Fruit fly (Drosophila melanogaster): ENCODE measurements around the gene CG14777.

Gene CG14777

dm6 chrX:1464033-1464432, 1.9 kb upstream of the CG14777 start, which contains the start of gene Ns3 (continued):
- TF ChIP-seq dm (GFP tag; optimal IDR thresholded peaks at IDR 0.05) (peak; percentile 93), CG10267 (tag; optimal IDR thresholded peaks at IDR 0.05) (peak; percentile 48), knrl (GFP tag; IDR thresholded peaks at IDR 0.05; ENCODE audit: partially characterized antibody) (peak; percentile 71; the same call in 2 of the 3 replicates), p53 (GFP tag; optimal IDR thresholded peaks at IDR 0.05) (no peak), CG10147 (GFP tag; optimal IDR thresholded peaks at IDR 0.05) (no peak), zen (tag; optimal IDR thresholded peaks at IDR 0.05) (no peak), CG16863 (GFP tag; optimal IDR thresholded peaks at IDR 0.05) (no peak), CG42726 (GFP tag; IDR thresholded peaks at IDR 0.05; ENCODE audit: partially characterized antibody) (peak; percentile 71; the same call in 1 of the 2 replicates), vvl (GFP tag; IDR thresholded peaks at IDR 0.05) (peak; percentile 95), CG4730 (GFP tag; IDR thresholded peaks at IDR 0.05) (no peak), Nf-YA (GFP tag; IDR thresholded peaks at IDR 0.05) (no peak), ttk (GFP tag; IDR thresholded peaks at IDR 0.05) (no peak), fd96Cb (tag; optimal IDR thresholded peaks at IDR 0.05) (no peak), ssp (GFP tag; IDR thresholded peaks at IDR 0.05) (no peak), Rx (GFP tag; IDR thresholded peaks at IDR 0.05) (no peak), scrt (GFP tag; optimal IDR thresholded peaks at IDR 0.05) (no peak), mirr (GFP tag; optimal IDR thresholded peaks at IDR 0.05) (no peak), Aef1 (GFP tag; IDR thresholded peaks at IDR 0.05) (no peak), CG1602 (GFP tag; optimal IDR thresholded peaks at IDR 0.05) (no peak), CG33557 (GFP tag; optimal IDR thresholded peaks at IDR 0.05) (no peak), CG4854 (GFP tag; optimal IDR thresholded peaks at IDR 0.05) (no peak), Lhr (GFP tag; optimal IDR thresholded peaks at IDR 0.05) (no peak), CkIIα-i1 (GFP tag; IDR thresholded peaks at IDR 0.05) (no peak), CG4404 (GFP tag; IDR thresholded peaks at IDR 0.05) (no peak), Gug (GFP tag; IDR thresholded peaks at IDR 0.05) (no peak), CG14710 (tag; optimal IDR thresholded peaks at IDR 0.05) (peak; percentile 50), gro (GFP tag; optimal IDR thresholded peaks at IDR 0.05) (peak; percentile 10), CG31388 (GFP tag; optimal IDR thresholded peaks at IDR 0.05) (no peak), Trl (optimal IDR thresholded peaks at IDR 0.05) (no peak), Trl (GFP tag; optimal IDR thresholded peaks at IDR 0.05) (no peak), tin (GFP tag; optimal IDR thresholded peaks at IDR 0.05) (no peak), sim (GFP tag; IDR thresholded peaks at IDR 0.05) (no peak), CG30431 (GFP tag; optimal IDR thresholded peaks at IDR 0.05) (no peak), CG13287 (GFP tag; IDR thresholded peaks at IDR 0.05; ENCODE audit: partially characterized antibody) (peak; percentile 95), CG1647 (GFP tag; optimal IDR thresholded peaks at IDR 0.05) (no peak), CG15696 (tag; optimal IDR thresholded peaks at IDR 0.05) (no peak), CG9215 (GFP tag; IDR thresholded peaks at IDR 0.05) (no peak), Dref (GFP tag; IDR thresholded peaks at IDR 0.05) (peak; percentile 96), CG6683 (GFP tag; optimal IDR thresholded peaks at IDR 0.05) (no peak), CG15514 (GFP tag; optimal IDR thresholded peaks at IDR 0.05) (peak; percentile 86), seq (GFP tag; IDR thresholded peaks at IDR 0.05) (no peak), wdn (GFP tag; IDR thresholded peaks at IDR 0.05) (no peak), B-H2 (GFP tag; optimal IDR thresholded peaks at IDR 0.05) (no peak), CG15073 (GFP tag; optimal IDR thresholded peaks at IDR 0.05) (no peak), grn (GFP tag; optimal IDR thresholded peaks at IDR 0.05) (no peak), Blimp-1 (GFP tag; optimal IDR thresholded peaks at IDR 0.05) (no peak), CG14441 (GFP tag; IDR thresholded peaks at IDR 0.05) (no peak), nerfin-2 (GFP tag; IDR thresholded peaks at IDR 0.05; ENCODE audit: partially characterized antibody) (peak; percentile 82), HLH4C (GFP tag; IDR thresholded peaks at IDR 0.05; ENCODE audit: partially characterized antibody) (peak; percentile 94), CG31365 (tag; optimal IDR thresholded peaks at IDR 0.05) (no peak), CG7987 (GFP tag; optimal IDR thresholded peaks at IDR 0.05) (no peak), vnd (GFP tag; IDR thresholded peaks at IDR 0.05; ENCODE audit: partially characterized antibody) (peak; percentile 84)

All from whole organism, embryonic.